Fruit fly (Drosophila melanogaster) whole organism, prepupa: ENCODE results near the gene TMEM216.

ENCODE experiments used
- Blimp-1 ChIP-seq: fragments of 200-800 bp; sonication (Bioruptor generic); optimal IDR thresholded peaks from 3 replicates; lab custom pipeline; 2017; ENCODE audit warnings: missing biosample characterization, missing genetic modification characterization, mild to moderate bottlenecking, moderate library complexity, missing genetic modification reagents
- CG6163 ChIP-seq: fragments of 200-800 bp; sonication (Bioruptor generic); IDR thresholded peaks from 3 replicates; pipeline ENCODE4 v1.3.6; 2022; ENCODE audit warnings: missing biosample characterization, missing genetic modification characterization
- CG6808 ChIP-seq: fragments of 200-800 bp; sonication (Bioruptor generic); optimal IDR thresholded peaks from 3 replicates; lab custom pipeline; 2017; ENCODE audit warnings: missing biosample characterization, missing genetic modification characterization, mild to moderate bottlenecking, moderate library complexity, missing genetic modification reagents
- CG8319 ChIP-seq: fragments of 200-800 bp; sonication (Bioruptor generic); optimal IDR thresholded peaks from 3 replicates; lab custom pipeline; 2016; ENCODE audit warnings: missing biosample characterization, missing genetic modification characterization
- CG8632 ChIP-seq: fragments of 200-800 bp; sonication (Bioruptor generic); optimal IDR thresholded peaks from 3 replicates; lab custom pipeline; 2016; ENCODE audit warnings: missing biosample characterization, missing genetic modification characterization
- Hr39 ChIP-seq: fragments of 200-800 bp; sonication (Bioruptor generic); optimal IDR thresholded peaks from 2 replicates; lab custom pipeline; 2016; ENCODE audit warnings: missing biosample characterization, missing genetic modification characterization
- Lpt ChIP-seq: fragments of 200-800 bp; sonication (Bioruptor generic); optimal IDR thresholded peaks from 3 replicates; lab custom pipeline; 2016; ENCODE audit warnings: missing biosample characterization, missing genetic modification characterization
- OdsH ChIP-seq: fragments of 200-800 bp; sonication (Bioruptor generic); optimal IDR thresholded peaks from 3 replicates; lab custom pipeline; 2016; ENCODE audit warnings: missing biosample characterization, missing genetic modification characterization
- Sox15 ChIP-seq: fragments of 200-800 bp; sonication (Bioruptor generic); optimal IDR thresholded peaks from 3 replicates; lab custom pipeline; 2016; ENCODE audit warnings: missing biosample characterization, missing genetic modification characterization
- acj6 ChIP-seq: fragments of 200-800 bp; sonication (Bioruptor generic); optimal IDR thresholded peaks from 3 replicates; lab custom pipeline; 2016; ENCODE audit warnings: missing biosample characterization, missing genetic modification characterization
- fd59A ChIP-seq: fragments of 200-800 bp; sonication (Bioruptor generic); optimal IDR thresholded peaks from 2 replicates; lab custom pipeline; 2017; ENCODE audit warnings: missing biosample characterization, mild to moderate bottlenecking, missing genetic modification characterization, missing genetic modification reagents
- svp ChIP-seq: fragments of 200-800 bp; sonication (Bioruptor generic); peaks from one replicate; lab custom pipeline; 2016; ENCODE audit warnings: missing biosample characterization, missing genetic modification characterization

- no peak for TF ChIP-seq acj6
- no peak for TF ChIP-seq fd59A (GFP tag; lab: Kevin White, UChicago)
- no peak for TF ChIP-seq OdsH (GFP tag; lab: Kevin White, UChicago)
- TF ChIP-seq Hr39: no peak
- TF ChIP-seq Lpt (GFP tag; lab: Kevin White, UChicago): no peak
- no peak for TF ChIP-seq CG8632 (GFP tag; lab: Kevin White, UChicago)
- no peak for TF ChIP-seq CG6808 (GFP tag; lab: Kevin White, UChicago)
- no peak for TF ChIP-seq Blimp-1 (GFP tag; lab: Kevin White, UChicago)
- TF ChIP-seq CG6163 (GFP tag; lab: Robert Waterston, UW): no peak
- TF ChIP-seq svp (GFP tag; lab: Kevin White, UChicago): no peak
- no peak for TF ChIP-seq Sox15 (GFP tag; lab: Kevin White, UChicago)
- no peak for TF ChIP-seq CG8319
Observed at dm6 chr3R:8767998-8768397, 52.0 kb downstream of the TMEM216 start, which contains the start of the genes CG34135 and CG11768.
